Worm (Caenorhabditis elegans): ENCODE results near the gene acs-17.
A peak's percentile ranks its signal among the peaks of the same experiment; 100 is the strongest.

acs-17 gene

ce11 chrX:5958815-5959214 lies 14.5 kb upstream of the acs-17 start, which contains the start of gene R07E4.1:
Gene R07E4.1 (plus strand): TSS chrX:5959115.
- TF ChIP-seq daf-16 (GFP tag; optimal IDR thresholded peaks at IDR 0.05) = no peak
- TF ChIP-seq daf-16 (tag; optimal IDR thresholded peaks at IDR 0.05) = no peak
- no peak for TF ChIP-seq zfp-2 (tag; optimal IDR thresholded peaks at IDR 0.05)
- TF ChIP-seq unc-62 (GFP tag; optimal IDR thresholded peaks at IDR 0.05 in 1 of 2) = peak in 1 of 2 experiments; percentile 44
- TF ChIP-seq unc-62 (tag; optimal IDR thresholded peaks at IDR 0.05) = no peak
- TF ChIP-seq aha-1 (tag) = peak; percentile 52
- no peak for TF ChIP-seq ZK546.5 (tag; optimal IDR thresholded peaks at IDR 0.05)

ce11 chrX:5956130-5956529 lies 11.8 kb upstream of the acs-17 start:
- TF ChIP-seq pqm-1 (tag; optimal IDR thresholded peaks at IDR 0.05) (no peak), nhr-77 (tag; optimal IDR thresholded peaks at IDR 0.05) (no peak), aha-1 (tag) (peak; percentile 73), gei-8 (GFP tag; optimal IDR thresholded peaks at IDR 0.05) (no peak), pha-4 (GFP tag; IDR thresholded peaks at IDR 0.05) (no peak), pha-4 (tag; optimal IDR thresholded peaks at IDR 0.05) (no peak), mdl-1 (tag; optimal IDR thresholded peaks at IDR 0.05) (no peak), ceh-44 (GFP tag; IDR thresholded peaks at IDR 0.05) (no peak), unc-62 (GFP tag; optimal IDR thresholded peaks at IDR 0.05 in 1 of 2) (peak in 1 of 2 experiments; percentile 93), unc-62 (tag; optimal IDR thresholded peaks at IDR 0.05) (no peak)

- TF ChIP-seq aha-1 (tag) = peak; percentile 89
- no peak for TF ChIP-seq tra-1 (GFP tag; IDR thresholded peaks at IDR 0.05)
- no peak for TF ChIP-seq lin-29 (GFP tag; IDR thresholded peaks at IDR 0.05)
- TF ChIP-seq mxl-3 (GFP tag; optimal IDR thresholded peaks at IDR 0.05) = peak; percentile 2
- peak; percentile 73 for TF ChIP-seq hlh-30 (tag; optimal IDR thresholded peaks at IDR 0.05; ENCODE audit: insufficient read depth)
- TF ChIP-seq hmg-1.1 (GFP tag; IDR thresholded peaks at IDR 0.05) = peak; percentile 72
- TF ChIP-seq sdz-12 (GFP tag; optimal IDR thresholded peaks at IDR 0.05) = no peak
- peak; percentile 23; the same call in 1 of the 2 replicates for TF ChIP-seq dmd-6 (GFP tag; IDR thresholded peaks at IDR 0.05)
- no peak for TF ChIP-seq hlh-11 (tag; optimal IDR thresholded peaks at IDR 0.05)
- peak in 1 of 2 experiments; percentile 6 for TF ChIP-seq mdl-1 (tag; optimal IDR thresholded peaks at IDR 0.05)
- TF ChIP-seq lin-13 (GFP tag; optimal IDR thresholded peaks at IDR 0.05) = peak; percentile 13
- TF ChIP-seq ZK546.5 (tag; optimal IDR thresholded peaks at IDR 0.05) = no peak
- no peak for TF ChIP-seq F44E2.7 (GFP tag; IDR thresholded peaks at IDR 0.05)
- TF ChIP-seq lsy-2 (tag; optimal IDR thresholded peaks at IDR 0.05) = peak in 1 of 2 experiments; percentile 83
- peak in 1 of 2 experiments; percentile 22 for TF ChIP-seq hif-1 (tag; optimal IDR thresholded peaks at IDR 0.05)
- TF ChIP-seq nhr-111 (GFP tag; optimal IDR thresholded peaks at IDR 0.05) = no peak
- peak; percentile 53 for TF ChIP-seq nhr-11 (tag; optimal IDR thresholded peaks at IDR 0.05)
- no peak for TF ChIP-seq ceh-82 (tag; optimal IDR thresholded peaks at IDR 0.05)
- TF ChIP-seq D1046.2 (GFP tag; IDR thresholded peaks at IDR 0.05) = 0 out of 2 replicates have a peak, but pooled peaks have one; percentile 29
- TF ChIP-seq nhr-77 (tag; optimal IDR thresholded peaks at IDR 0.05) = peak; percentile 66
- TF ChIP-seq daf-16 (GFP tag; optimal IDR thresholded peaks at IDR 0.05) = no peak
- TF ChIP-seq daf-16 (tag; optimal IDR thresholded peaks at IDR 0.05) = peak; percentile 45
- peak; percentile 57 for TF ChIP-seq nhr-28 (tag; optimal IDR thresholded peaks at IDR 0.05)
- TF ChIP-seq lin-38 (GFP tag; IDR thresholded peaks at IDR 0.05) = peak; percentile 95
- peak; percentile 58 for TF ChIP-seq nhr-6 (tag; optimal IDR thresholded peaks at IDR 0.05)
- TF ChIP-seq saeg-2 (GFP tag; IDR thresholded peaks at IDR 0.05) = no peak
- TF ChIP-seq unc-62 (GFP tag; optimal IDR thresholded peaks at IDR 0.05 in 1 of 2) = peak in 1 of 2 experiments; percentile 90
- TF ChIP-seq unc-62 (tag; optimal IDR thresholded peaks at IDR 0.05) = no peak
- no peak for TF ChIP-seq unc-130 (GFP tag; optimal IDR thresholded peaks at IDR 0.05)
- TF ChIP-seq dve-1 (tag; optimal IDR thresholded peaks at IDR 0.05; ENCODE audit: insufficient read depth) = peak; percentile 68
- TF ChIP-seq rbr-2 (tag; optimal IDR thresholded peaks at IDR 0.05) = peak; percentile 63
- TF ChIP-seq dpl-1 (GFP tag; optimal IDR thresholded peaks at IDR 0.05) = peak; percentile 65
- peak; percentile 81 for TF ChIP-seq mep-1 (tag; optimal IDR thresholded peaks at IDR 0.05)
- TF ChIP-seq nhr-48 (tag; optimal IDR thresholded peaks at IDR 0.05) = no peak
These were observed 8.9 kb upstream of the acs-17 start, which contains the start of the genes R07E4.5 and R07E4.3 for ce11 chrX:5953174-5953573. Gene R07E4.5 (minus strand): TSS chrX:5953174. Gene R07E4.3 (plus strand): TSS chrX:5953458.

Measured in whole organism, L4 larva.